Worm (Caenorhabditis elegans): ENCODE data around the gene Y8A9A.2.

ce11 chrII:3806964-3807363, 11.5 kb downstream of the Y8A9A.2 start, which contains the start of gene F54D10.4:
- TF ChIP-seq aly-2 (tag; optimal IDR thresholded peaks at IDR 0.05) (no peak), ZK546.5 (tag; optimal IDR thresholded peaks at IDR 0.05) (no peak), nhr-11 (tag; optimal IDR thresholded peaks at IDR 0.05) (no peak), blmp-1 (tag; optimal IDR thresholded peaks at IDR 0.05; ENCODE audit: insufficient read depth) (no peak), ztf-1 (GFP tag; conservative IDR thresholded peaks at IDR 0.05) (no peak), unc-55 (GFP tag; optimal IDR thresholded peaks at IDR 0.05) (no peak), unc-39 (tag; optimal IDR thresholded peaks at IDR 0.05) (no peak), mdl-1 (tag; optimal IDR thresholded peaks at IDR 0.05) (no peak)

Data from whole organism, L2 larva.